Fruit fly (Drosophila melanogaster) whole organism, prepupa: ENCODE results near the gene asp.

ENCODE experiments used
- Blimp-1 ChIP-seq: fragments of 200-800 bp; sonication (Bioruptor generic); optimal IDR thresholded peaks from 3 replicates; lab custom pipeline; 2017; ENCODE audit warnings: missing biosample characterization, missing genetic modification characterization, mild to moderate bottlenecking, moderate library complexity, missing genetic modification reagents
- CG10669 ChIP-seq: fragments of 200-800 bp; sonication (Bioruptor generic); optimal IDR thresholded peaks from 3 replicates; lab custom pipeline; 2018; ENCODE audit warnings: missing biosample characterization, mild to moderate bottlenecking, missing genetic modification characterization, moderate library complexity
- CG11762 ChIP-seq: fragments of 200-800 bp; sonication (Bioruptor generic); optimal IDR thresholded peaks from 3 replicates; lab custom pipeline; 2016; ENCODE audit warnings: missing biosample characterization, missing genetic modification characterization; ENCODE audit not compliant: insufficient read depth
- CG11902 ChIP-seq: fragments of 200-800 bp; sonication (Bioruptor generic); optimal IDR thresholded peaks from 3 replicates; lab custom pipeline; 2016; ENCODE audit warnings: missing biosample characterization, missing genetic modification characterization
- CG1621 ChIP-seq: fragments of 200-800 bp; sonication (Bioruptor generic); optimal IDR thresholded peaks from 3 replicates; lab custom pipeline; 2018; ENCODE audit warnings: missing biosample characterization, mild to moderate bottlenecking, missing genetic modification characterization
- CG3032 ChIP-seq: fragments of 200-800 bp; optimal IDR thresholded peaks from 2 replicates; lab custom pipeline; 2019; ENCODE audit warnings: missing biosample characterization, mild to moderate bottlenecking, missing genetic modification characterization, moderate library complexity
- CG31627 ChIP-seq: fragments of 200-800 bp; sonication (Bioruptor generic); optimal IDR thresholded peaks from 3 replicates; lab custom pipeline; 2016; ENCODE audit warnings: missing biosample characterization, missing genetic modification characterization
- CG32006 ChIP-seq: fragments of 200-800 bp; sonication (Bioruptor generic); optimal IDR thresholded peaks from 3 replicates; lab custom pipeline; 2017; ENCODE audit warnings: missing biosample characterization, mild to moderate bottlenecking, missing genetic modification characterization
- CG3919 ChIP-seq: fragments of 200-800 bp; sonication (Bioruptor generic); optimal IDR thresholded peaks from 3 replicates; lab custom pipeline; 2016; ENCODE audit warnings: missing biosample characterization, missing genetic modification characterization
- CG6163 ChIP-seq: fragments of 200-800 bp; sonication (Bioruptor generic); IDR thresholded peaks from 3 replicates; pipeline ENCODE4 v1.3.6; 2022; ENCODE audit warnings: missing biosample characterization, missing genetic modification characterization
- CG6276 ChIP-seq: fragments of 200-800 bp; sonication (Bioruptor generic); optimal IDR thresholded peaks from 2 replicates; lab custom pipeline; 2017; ENCODE audit warnings: missing biosample characterization, mild to moderate bottlenecking, missing genetic modification characterization
- CG6792 ChIP-seq: fragments of 200-800 bp; sonication (Bioruptor generic); optimal IDR thresholded peaks from 3 replicates; lab custom pipeline; 2016; ENCODE audit warnings: missing biosample characterization, missing genetic modification characterization
- CG6808 ChIP-seq: fragments of 200-800 bp; sonication (Bioruptor generic); optimal IDR thresholded peaks from 3 replicates; lab custom pipeline; 2017; ENCODE audit warnings: missing biosample characterization, missing genetic modification characterization, mild to moderate bottlenecking, moderate library complexity, missing genetic modification reagents
- CG6854 ChIP-seq: fragments of 200-800 bp; sonication (Bioruptor generic); optimal IDR thresholded peaks from 2 replicates; lab custom pipeline; 2017; ENCODE audit warnings: missing biosample characterization, mild to moderate bottlenecking, missing genetic modification characterization
- CG7368 ChIP-seq: fragments of 200-800 bp; sonication (Bioruptor generic); optimal IDR thresholded peaks from 3 replicates; lab custom pipeline; 2016; ENCODE audit warnings: missing biosample characterization, missing genetic modification characterization
- CG8119 ChIP-seq: fragments of 200-800 bp; sonication (Bioruptor generic); IDR thresholded peaks from 3 replicates; pipeline ENCODE4 v1.3.6; 2022; ENCODE audit warnings: missing biosample characterization, missing genetic modification characterization
- CG8319 ChIP-seq: fragments of 200-800 bp; sonication (Bioruptor generic); optimal IDR thresholded peaks from 3 replicates; lab custom pipeline; 2016; ENCODE audit warnings: missing biosample characterization, missing genetic modification characterization
- CG9139 ChIP-seq: fragments of 200-800 bp; sonication (Bioruptor generic); optimal IDR thresholded peaks from 3 replicates; lab custom pipeline; 2017; ENCODE audit warnings: missing biosample characterization, mild to moderate bottlenecking, missing genetic modification characterization
- Eip75B ChIP-seq: fragments of 200-800 bp; sonication (Bioruptor generic); optimal IDR thresholded peaks from 3 replicates; lab custom pipeline; 2016; ENCODE audit warnings: missing biosample characterization, missing genetic modification characterization
- Eip78C ChIP-seq: fragments of 200-800 bp; sonication (Bioruptor generic); peaks from one replicate; lab custom pipeline; 2016; ENCODE audit warnings: missing biosample characterization, missing genetic modification characterization
- Eip93F ChIP-seq: fragments of 200-800 bp; sonication (Bioruptor generic); optimal IDR thresholded peaks from 2 replicates; lab custom pipeline; 2016; ENCODE audit warnings: missing biosample characterization, mild to moderate bottlenecking, missing genetic modification characterization
- Ets21C ChIP-seq: fragments of 200-800 bp; sonication (Bioruptor generic); optimal IDR thresholded peaks from 3 replicates; lab custom pipeline; 2016; ENCODE audit warnings: missing biosample characterization, missing genetic modification characterization
- Gug ChIP-seq: fragments of 200-800 bp; sonication (Bioruptor generic); IDR thresholded peaks from 2 replicates; pipeline ENCODE4 v1.3.6; 2022; ENCODE audit warnings: missing biosample characterization, missing genetic modification characterization
- Hr38 ChIP-seq: sonication (Bioruptor generic); optimal IDR thresholded peaks from 2 replicates; lab custom pipeline; 2016; ENCODE audit warnings: missing biosample characterization, missing genetic modification characterization
- Hr39 ChIP-seq: fragments of 200-800 bp; sonication (Bioruptor generic); optimal IDR thresholded peaks from 2 replicates; lab custom pipeline; 2016; ENCODE audit warnings: missing biosample characterization, missing genetic modification characterization
- OdsH ChIP-seq: fragments of 200-800 bp; sonication (Bioruptor generic); optimal IDR thresholded peaks from 3 replicates; lab custom pipeline; 2016; ENCODE audit warnings: missing biosample characterization, missing genetic modification characterization
- Smox ChIP-seq: fragments of 200-800 bp; sonication (Bioruptor generic); optimal IDR thresholded peaks from 3 replicates; lab custom pipeline; 2016; ENCODE audit warnings: missing biosample characterization, missing genetic modification characterization
- Sox15 ChIP-seq: fragments of 200-800 bp; sonication (Bioruptor generic); optimal IDR thresholded peaks from 3 replicates; lab custom pipeline; 2016; ENCODE audit warnings: missing biosample characterization, missing genetic modification characterization
- achi ChIP-seq: fragments of 200-800 bp; sonication (Bioruptor generic); optimal IDR thresholded peaks from 3 replicates; lab custom pipeline; 2016; ENCODE audit warnings: missing biosample characterization, missing genetic modification characterization
- acj6 ChIP-seq: fragments of 200-800 bp; sonication (Bioruptor generic); optimal IDR thresholded peaks from 3 replicates; lab custom pipeline; 2016; ENCODE audit warnings: missing biosample characterization, missing genetic modification characterization
- cyc ChIP-seq: fragments of 200-800 bp; sonication (Bioruptor generic); optimal IDR thresholded peaks from 3 replicates; lab custom pipeline; 2016; ENCODE audit warnings: missing biosample characterization, missing genetic modification characterization
- esn ChIP-seq: fragments of 200-800 bp; sonication (Bioruptor generic); optimal IDR thresholded peaks from 2 replicates; lab custom pipeline; 2016; ENCODE audit warnings: missing biosample characterization, mild to moderate bottlenecking, missing genetic modification characterization, moderate library complexity
- fd59A ChIP-seq: fragments of 200-800 bp; sonication (Bioruptor generic); optimal IDR thresholded peaks from 2 replicates; lab custom pipeline; 2017; ENCODE audit warnings: missing biosample characterization, mild to moderate bottlenecking, missing genetic modification characterization, missing genetic modification reagents
- fkh ChIP-seq: fragments of 200-800 bp; sonication (Bioruptor generic); optimal IDR thresholded peaks from 3 replicates; lab custom pipeline; 2017; ENCODE audit warnings: missing biosample characterization, mild to moderate bottlenecking, missing genetic modification characterization, moderate library complexity
- salr ChIP-seq, 2 experiments: fragments of 200-800 bp; sonication (Bioruptor generic); optimal IDR thresholded peaks; 3 replicates each; lab custom pipeline; 2016 to 2018; ENCODE audit warnings: missing biosample characterization in 2 of 2, missing genetic modification characterization in 2 of 2, mild to moderate bottlenecking in 1 of 2
- spab ChIP-seq: fragments of 200-800 bp; sonication (Bioruptor generic); optimal IDR thresholded peaks from 2 replicates; lab custom pipeline; 2017; ENCODE audit warnings: missing biosample characterization, mild to moderate bottlenecking, missing genetic modification characterization, missing genetic modification reagents
- ss ChIP-seq, 2 experiments: fragments of 200-800 bp; sonication (Bioruptor generic); optimal IDR thresholded peaks; 2 replicates in 1 of 2; 3 replicates in 1 of 2; lab custom pipeline; 2017 to 2018; ENCODE audit warnings: mild to moderate bottlenecking in 2 of 2, missing biosample characterization in 2 of 2, missing genetic modification characterization in 2 of 2, moderate library complexity in 1 of 2
- svp ChIP-seq: fragments of 200-800 bp; sonication (Bioruptor generic); peaks from one replicate; lab custom pipeline; 2016; ENCODE audit warnings: missing biosample characterization, missing genetic modification characterization
- vri ChIP-seq: fragments of 200-800 bp; sonication (Bioruptor generic); optimal IDR thresholded peaks from 3 replicates; lab custom pipeline; 2016; ENCODE audit warnings: missing biosample characterization, mild to moderate bottlenecking, missing genetic modification characterization

The asp gene

dm6 chr3R:24787042-24787565 is 33.5 kb downstream of the asp start, which contains the start of gene CG5805 (continued):
- TF ChIP-seq CG7368 (peak; percentile 52), Smox (GFP tag; lab: Kevin White, UChicago) (peak; percentile 74), CG3032 (tag; lab: Kevin White, UChicago) (no peak), Blimp-1 (GFP tag; lab: Kevin White, UChicago) (peak; percentile 43), CG3919 (GFP tag; lab: Kevin White, UChicago) (peak; percentile 78), Ets21C (GFP tag; lab: Kevin White, UChicago) (peak; percentile 45), CG6163 (GFP tag; lab: Robert Waterston, UW) (peak; percentile 82), salr (GFP tag; optimal IDR thresholded peaks at IDR 0.05; lab: Kevin White, UChicago) (peak in 1 of 2 experiments; percentile 71), Gug (no peak), Hr39 (peak; percentile 72), acj6 (GFP tag; lab: Kevin White, UChicago) (peak; percentile 58), CG1621 (peak; percentile 55), CG9139 (GFP tag; lab: Kevin White, UChicago) (no peak), esn (GFP tag; lab: Kevin White, UChicago) (peak; percentile 78), CG11902 (GFP tag; lab: Kevin White, UChicago) (peak; percentile 54)
- TF ChIP-seq, all 60 proteins: peak for 41

DNA sequence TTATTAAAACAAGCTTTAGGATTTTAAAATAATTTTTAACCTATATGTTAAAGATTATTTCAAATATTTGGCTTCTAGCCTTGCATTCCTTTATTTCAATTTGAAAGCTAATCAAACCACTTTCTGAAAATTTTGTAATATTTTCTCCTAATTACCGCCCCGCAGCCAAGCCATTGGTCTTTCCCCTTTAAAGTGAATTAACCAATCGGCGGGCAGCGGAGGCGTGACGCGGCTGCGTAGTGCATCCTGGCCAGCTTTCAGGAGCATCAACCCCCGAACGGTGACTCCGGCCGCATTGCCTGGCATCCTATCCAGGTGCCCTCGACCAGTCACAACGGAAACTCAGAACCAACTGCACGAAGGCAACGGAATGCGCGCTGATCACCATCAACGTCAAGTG is 34.1 kb downstream of the asp start, which contains the start of gene Ets96B:
Gene Ets96B, plus strand, starts transcription at position 321 of the 400 bp plus-strand sequence.
- TF ChIP-seq CG6854 = no peak
- TF ChIP-seq ss (GFP tag; optimal IDR thresholded peaks at IDR 0.05; lab: Kevin White, UChicago) = no peak
- no peak for TF ChIP-seq CG6163 (GFP tag; lab: Robert Waterston, UW)
- no peak for TF ChIP-seq Eip78C (GFP tag; lab: Kevin White, UChicago)
- TF ChIP-seq CG6808 (GFP tag; lab: Kevin White, UChicago) = no peak
- no peak for TF ChIP-seq CG8319 (GFP tag; lab: Kevin White, UChicago)
- TF ChIP-seq CG9139 (GFP tag; lab: Kevin White, UChicago) = no peak
- no peak for TF ChIP-seq fkh
- TF ChIP-seq Sox15 (GFP tag; lab: Kevin White, UChicago) = no peak
- TF ChIP-seq cyc (GFP tag; lab: Kevin White, UChicago) = no peak
- TF ChIP-seq svp = no peak
- TF ChIP-seq CG32006 = no peak
- no peak for TF ChIP-seq Eip75B (GFP tag; lab: Kevin White, UChicago)

DNA sequence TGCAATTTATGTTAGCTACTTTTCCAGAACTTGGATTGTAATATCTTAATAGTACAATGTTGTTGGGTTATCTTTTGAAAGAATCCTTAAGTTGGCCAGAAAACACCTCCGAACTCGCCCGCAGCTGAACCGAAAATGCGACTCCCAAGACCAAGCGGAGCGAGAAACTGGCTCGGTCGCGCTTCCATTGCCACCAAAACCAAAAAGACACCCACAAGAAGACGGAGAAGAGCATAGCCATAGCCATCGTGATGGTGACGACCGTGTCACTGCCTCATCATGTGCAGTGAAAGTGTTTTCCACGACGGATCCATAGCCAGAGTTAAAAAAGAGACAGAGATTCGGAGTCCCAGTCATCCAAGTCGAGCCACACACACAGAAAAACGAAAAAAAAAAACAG is 36.4 kb downstream of the asp start, which contains the start of gene CG13634:
Gene CG13634, minus strand, starts transcription at position 101 of the 400 bp plus-strand sequence.
- TF ChIP-seq CG6276 (GFP tag; lab: Kevin White, UChicago) = no peak
- no peak for TF ChIP-seq Hr38 (GFP tag; lab: Kevin White, UChicago)
- no peak for TF ChIP-seq fd59A
- no peak for TF ChIP-seq CG10669 (GFP tag; lab: Kevin White, UChicago)
- no peak for TF ChIP-seq Eip78C (GFP tag; lab: Kevin White, UChicago)
- TF ChIP-seq CG6163 (GFP tag; lab: Robert Waterston, UW) = no peak
- TF ChIP-seq Gug = no peak
- TF ChIP-seq Blimp-1 (GFP tag; lab: Kevin White, UChicago) = no peak
- TF ChIP-seq Eip75B (GFP tag; lab: Kevin White, UChicago) = no peak

- no peak for TF ChIP-seq CG6163 (GFP tag; lab: Robert Waterston, UW)
- peak; percentile 34; the same call in 2 of the 3 replicates for TF ChIP-seq CG8119 (GFP tag; lab: Robert Waterston, UW)
- TF ChIP-seq achi = no peak
- TF ChIP-seq, all 60 proteins: peak for 1
Measured at dm6 chr3R:24798595-24798994, 44.9 kb downstream of the asp start.

DNA sequence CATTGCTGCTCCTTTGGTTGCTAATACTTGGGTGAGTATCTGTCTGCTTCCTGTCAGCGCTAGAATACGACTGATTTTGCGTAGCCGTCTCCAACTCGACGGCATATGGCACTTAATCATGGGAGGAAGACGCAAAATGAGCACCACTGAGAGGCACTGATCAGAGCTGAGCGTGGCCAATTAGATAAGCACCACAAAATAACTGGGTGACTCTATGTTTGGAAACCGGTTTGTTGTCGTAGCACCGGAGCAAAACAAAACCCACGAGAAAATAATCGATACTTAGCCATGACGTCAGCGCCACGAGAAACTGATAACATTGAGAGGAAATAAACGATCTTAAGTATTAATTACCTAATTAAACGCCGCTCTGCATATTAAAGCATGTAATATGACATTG is 45.9 kb downstream of the asp start, which contains the start of gene Ude:
Gene Ude, minus strand, starts transcription at position 166 of the 400 bp plus-strand sequence.
- TF ChIP-seq vri (GFP tag; lab: Kevin White, UChicago) (peak; percentile 19), OdsH (GFP tag; lab: Kevin White, UChicago) (no peak), CG31627 (GFP tag; lab: Kevin White, UChicago) (no peak), CG6792 (GFP tag; lab: Kevin White, UChicago) (no peak), CG11762 (GFP tag; lab: Kevin White, UChicago) (no peak), cyc (GFP tag; lab: Kevin White, UChicago) (no peak), CG6808 (GFP tag; lab: Kevin White, UChicago) (no peak), spab (GFP tag; lab: Kevin White, UChicago) (no peak), Eip93F (no peak)
